Worm (Caenorhabditis elegans) whole organism, L2 larva: Measurements from ENCODE around the gene mrp-7.

Experiments used
- C34F6.9 ChIP-seq: fragments of 150-350 bp; optimal IDR thresholded peaks from 2 replicates; lab custom pipeline; 2014; ENCODE audit warnings: missing biosample characterization, missing genetic modification characterization
- F13H6.1 ChIP-seq: sonication (generic microtip); optimal IDR thresholded peaks from 2 replicates; lab custom pipeline; 2016; ENCODE audit warnings: missing genetic modification characterization, missing compliant biosample characterization
- R02D3.7 ChIP-seq: fragments of 150-350 bp; optimal IDR thresholded peaks from 2 replicates; lab custom pipeline; 2014; ENCODE audit warnings: missing biosample characterization, missing genetic modification characterization
- Y55F3AM.14 ChIP-seq: fragments of 200-800 bp; sonication (Bioruptor generic); optimal IDR thresholded peaks from 2 replicates; lab custom pipeline; 2018; ENCODE audit warnings: mild to moderate bottlenecking, missing genetic modification characterization, missing compliant biosample characterization
- ZK546.5 ChIP-seq: sonication (generic microtip); optimal IDR thresholded peaks from 2 replicates; lab custom pipeline; 2017; ENCODE audit warnings: missing biosample characterization, missing genetic modification characterization
- alr-1 ChIP-seq: fragments of 150-350 bp; optimal IDR thresholded peaks from 2 replicates; lab custom pipeline; 2014; ENCODE audit warnings: missing biosample characterization, missing genetic modification characterization
- aly-2 ChIP-seq: fragments of 150-350 bp; optimal IDR thresholded peaks from 2 replicates; lab custom pipeline; 2014; ENCODE audit warnings: missing biosample characterization, missing genetic modification characterization
- ama-1 ChIP-seq: fragments of 150-350 bp; optimal IDR thresholded peaks from 2 replicates; lab custom pipeline; 2018; ENCODE audit warnings: inconsistent platforms
- blmp-1 ChIP-seq: sonication (generic microtip); optimal IDR thresholded peaks from 2 replicates; lab custom pipeline; 2017; ENCODE audit warnings: missing genetic modification characterization, mild to moderate bottlenecking, missing compliant biosample characterization, antibody characterized with exemption, moderate library complexity; ENCODE audit not compliant: insufficient read depth
- ceh-16 ChIP-seq: fragments of 150-350 bp; optimal IDR thresholded peaks from 2 replicates; lab custom pipeline; 2014; ENCODE audit warnings: missing biosample characterization, missing genetic modification characterization
- ceh-82 ChIP-seq: fragments of 150-350 bp; optimal IDR thresholded peaks from 2 replicates; lab custom pipeline; 2014; ENCODE audit warnings: missing biosample characterization, missing genetic modification characterization
- crh-2 ChIP-seq: sonication (generic microtip); optimal IDR thresholded peaks from 2 replicates; lab custom pipeline; 2017; ENCODE audit warnings: missing biosample characterization, missing genetic modification characterization
- dmd-4 ChIP-seq: sonication (generic microtip); optimal IDR thresholded peaks from 2 replicates; lab custom pipeline; 2017; ENCODE audit warnings: missing biosample characterization, missing genetic modification characterization
- egl-27 ChIP-seq: sonication (generic microtip); optimal IDR thresholded peaks from 3 replicates; lab custom pipeline; 2017; ENCODE audit warnings: missing biosample characterization, missing genetic modification reagents, missing genetic modification characterization
- elt-1 ChIP-seq: fragments of 150-350 bp; optimal IDR thresholded peaks from 2 replicates; lab custom pipeline; 2014; ENCODE audit warnings: missing biosample characterization, missing genetic modification characterization
- elt-3 ChIP-seq: sonication (generic microtip); optimal IDR thresholded peaks from 2 replicates; lab custom pipeline; 2017; ENCODE audit warnings: missing biosample characterization, missing genetic modification characterization
- fos-1 ChIP-seq: fragments of 150-350 bp; optimal IDR thresholded peaks from 2 replicates; lab custom pipeline; 2014; ENCODE audit warnings: missing biosample characterization, missing genetic modification characterization
- gmeb-1 ChIP-seq: fragments of 150-350 bp; optimal IDR thresholded peaks from 2 replicates; lab custom pipeline; 2014; ENCODE audit warnings: missing biosample characterization, missing genetic modification characterization
- lin-11 ChIP-seq: fragments of 150-350 bp; sonication (generic microtip); optimal IDR thresholded peaks from 2 replicates; lab custom pipeline; 2014; ENCODE audit warnings: missing biosample characterization, missing genetic modification characterization, inconsistent platforms, mixed read lengths
- lin-13 ChIP-seq: fragments of 150-350 bp; optimal IDR thresholded peaks from 2 replicates; lab custom pipeline; 2014; ENCODE audit warnings: missing biosample characterization, missing genetic modification reagents, missing genetic modification characterization
- lin-39 ChIP-seq: fragments of 150-350 bp; optimal IDR thresholded peaks from 2 replicates; lab custom pipeline; 2014; ENCODE audit warnings: missing biosample characterization, missing genetic modification reagents, missing genetic modification characterization
- lsy-2 ChIP-seq, 2 experiments: fragments of 150-350 bp in 1 of 2; sonication (generic microtip) in 1 of 2; optimal IDR thresholded peaks; 2 replicates each; lab custom pipeline; 2014 to 2017; ENCODE audit warnings: missing biosample characterization in 2 of 2, missing genetic modification characterization in 2 of 2
- mab-5 ChIP-seq: fragments of 150-350 bp; optimal IDR thresholded peaks from 2 replicates; lab custom pipeline; 2014; ENCODE audit warnings: missing biosample characterization, missing genetic modification characterization
- mbf-1 ChIP-seq: sonication (generic microtip); optimal IDR thresholded peaks from 2 replicates; lab custom pipeline; 2017; ENCODE audit warnings: missing biosample characterization, missing genetic modification characterization
- mdl-1 ChIP-seq, 2 experiments: fragments of 150-350 bp in 1 of 2; sonication (generic microtip) in 1 of 2; optimal IDR thresholded peaks; 2 replicates each; lab custom pipeline; 2017; ENCODE audit warnings: missing biosample characterization in 2 of 2, missing genetic modification characterization in 2 of 2
- nhr-10 ChIP-seq: sonication (generic microtip); optimal IDR thresholded peaks from 2 replicates; lab custom pipeline; 2017; ENCODE audit warnings: missing biosample characterization, missing genetic modification characterization
- nhr-11 ChIP-seq: fragments of 150-350 bp; optimal IDR thresholded peaks from 2 replicates; lab custom pipeline; 2014; ENCODE audit warnings: missing biosample characterization, missing genetic modification characterization
- nhr-12 ChIP-seq: fragments of 150-350 bp; optimal IDR thresholded peaks from 2 replicates; lab custom pipeline; 2014; ENCODE audit warnings: missing biosample characterization, missing genetic modification characterization
- nhr-129 ChIP-seq: fragments of 150-350 bp; optimal IDR thresholded peaks from 2 replicates; lab custom pipeline; 2014; ENCODE audit warnings: missing biosample characterization, missing genetic modification characterization
- nhr-21 ChIP-seq: fragments of 150-350 bp; optimal IDR thresholded peaks from 2 replicates; lab custom pipeline; 2014; ENCODE audit warnings: missing biosample characterization, missing genetic modification characterization
- nhr-23 ChIP-seq: fragments of 150-350 bp; optimal IDR thresholded peaks from 2 replicates; lab custom pipeline; 2014; ENCODE audit warnings: missing biosample characterization, missing genetic modification reagents, missing genetic modification characterization
- nhr-237 ChIP-seq: fragments of 150-350 bp; optimal IDR thresholded peaks from 2 replicates; lab custom pipeline; 2014; ENCODE audit warnings: missing biosample characterization, missing genetic modification characterization
- nhr-25 ChIP-seq: fragments of 150-350 bp; sonication (generic microtip); optimal IDR thresholded peaks from 3 replicates; lab custom pipeline; 2014; ENCODE audit warnings: missing biosample characterization, missing genetic modification characterization
- nhr-6 ChIP-seq: fragments of 150-350 bp; optimal IDR thresholded peaks from 2 replicates; lab custom pipeline; 2014; ENCODE audit warnings: missing biosample characterization, missing genetic modification characterization
- nhr-77 ChIP-seq: fragments of 150-350 bp; optimal IDR thresholded peaks from 2 replicates; lab custom pipeline; 2014; ENCODE audit warnings: missing biosample characterization, missing genetic modification characterization
- peb-1 ChIP-seq: fragments of 150-350 bp; optimal IDR thresholded peaks from 2 replicates; lab custom pipeline; 2014; ENCODE audit warnings: missing biosample characterization, missing genetic modification characterization
- sem-4 ChIP-seq: fragments of 150-350 bp; optimal IDR thresholded peaks from 2 replicates; lab custom pipeline; 2014; ENCODE audit warnings: missing biosample characterization, missing genetic modification reagents, missing genetic modification characterization
- skn-1 ChIP-seq: sonication (generic microtip); optimal IDR thresholded peaks from 2 replicates; lab custom pipeline; 2017; ENCODE audit warnings: missing biosample characterization, missing genetic modification characterization
- sma-3 ChIP-seq: sonication (generic microtip); optimal IDR thresholded peaks from 2 replicates; lab custom pipeline; 2016; ENCODE audit warnings: missing genetic modification reagents, missing genetic modification characterization, missing compliant biosample characterization
- sma-9 ChIP-seq, 2 experiments: fragments of 150-350 bp in 1 of 2; sonication (generic microtip) in 1 of 2; optimal IDR thresholded peaks; 2 replicates each; lab custom pipeline; 2014 to 2016; ENCODE audit warnings: missing genetic modification characterization in 2 of 2, mild to moderate bottlenecking in 1 of 2, missing biosample characterization in 1 of 2, missing compliant biosample characterization in 1 of 2, missing genetic modification reagents in 1 of 2, moderate library complexity in 1 of 2
- snpc-4 ChIP-seq: fragments of 150-350 bp; optimal IDR thresholded peaks from 2 replicates; lab custom pipeline; 2014; ENCODE audit warnings: missing biosample characterization, missing genetic modification characterization
- unc-39 ChIP-seq: fragments of 150-350 bp; optimal IDR thresholded peaks from 2 replicates; lab custom pipeline; 2014; ENCODE audit warnings: missing biosample characterization, missing genetic modification characterization
- unc-55 ChIP-seq: fragments of 150-350 bp; sonication (generic microtip); optimal IDR thresholded peaks from 3 replicates; lab custom pipeline; 2014; ENCODE audit warnings: missing biosample characterization, missing genetic modification reagents, missing genetic modification characterization
- unc-62 ChIP-seq: fragments of 150-350 bp; optimal IDR thresholded peaks from 2 replicates; lab custom pipeline; 2014; ENCODE audit warnings: missing biosample characterization, missing genetic modification reagents, missing genetic modification characterization
- zag-1 ChIP-seq: fragments of 150-350 bp; optimal IDR thresholded peaks from 2 replicates; lab custom pipeline; 2014; ENCODE audit warnings: missing biosample characterization, missing genetic modification characterization
- ztf-1 ChIP-seq: fragments of 200-800 bp; sonication (Bioruptor generic); conservative IDR thresholded peaks from 2 replicates; pipeline ENCODE4 v1.3.6; 2022; ENCODE audit warnings: missing genetic modification characterization, missing compliant biosample characterization
- ztf-11 ChIP-seq: sonication (generic microtip); optimal IDR thresholded peaks from 2 replicates; lab custom pipeline; 2017; ENCODE audit warnings: missing biosample characterization, missing genetic modification characterization
- ztf-4 ChIP-seq: fragments of 150-350 bp; optimal IDR thresholded peaks from 2 replicates; lab custom pipeline; 2014; ENCODE audit warnings: missing biosample characterization, missing genetic modification characterization

The mrp-7 gene

DNA sequence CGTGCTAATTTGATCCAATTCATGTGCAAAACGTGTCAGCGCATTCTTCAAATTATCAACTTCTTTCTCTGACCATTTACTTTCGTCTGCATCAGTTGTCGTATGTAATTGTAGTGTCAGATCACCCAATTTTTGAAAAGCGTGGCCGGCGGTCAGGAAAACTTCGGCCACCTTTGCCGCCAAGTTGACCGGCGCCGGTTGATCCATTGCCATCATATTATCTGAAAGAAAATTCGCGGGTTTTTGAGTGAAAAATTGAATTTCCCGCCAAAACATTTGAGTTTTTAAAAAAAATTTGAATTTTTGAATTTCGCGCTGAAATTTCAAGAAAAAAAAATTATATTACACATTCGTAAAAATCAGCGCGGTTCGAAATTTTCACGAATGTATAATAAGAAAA, 36.8 kb upstream of the mrp-7 start:
- TF ChIP-seq gmeb-1 (tag; lab: Kevin White, UChicago) (no peak), mab-5 (tag; lab: Kevin White, UChicago) (no peak), ztf-4 (tag; lab: Kevin White, UChicago) (no peak), nhr-77 (tag; lab: Kevin White, UChicago) (no peak)

DNA sequence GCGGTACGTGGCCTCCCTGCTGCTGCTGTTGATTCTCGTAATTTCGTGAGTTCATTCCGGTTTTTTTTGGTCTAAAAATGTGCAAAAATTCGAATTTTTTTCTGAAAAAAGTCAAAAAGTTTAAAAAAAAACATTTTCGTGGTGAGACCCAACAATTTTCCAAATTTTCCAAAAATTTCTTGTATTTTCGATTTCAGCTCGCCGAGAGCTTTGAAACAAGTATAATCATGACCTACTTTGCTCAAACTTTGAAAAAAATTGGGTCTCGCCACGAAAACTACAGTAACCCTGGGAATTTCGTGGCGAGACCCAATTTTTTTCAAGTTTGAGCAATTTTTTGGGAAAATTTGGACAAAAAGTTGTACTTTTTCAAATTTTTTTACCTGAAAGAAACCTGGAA, 33.8 kb upstream of the mrp-7 start, which contains the start of gene Y43F8C.6:
Gene Y43F8C.6 (minus strand): TSS at position 101 of the 400 bp plus-strand sequence.
- TF ChIP-seq peb-1 (tag; lab: Kevin White, UChicago) (no peak), nhr-23 (tag; lab: Kevin White, UChicago) (no peak), zag-1 (tag; lab: Kevin White, UChicago) (no peak), unc-39 (tag; lab: Kevin White, UChicago) (no peak), ama-1 (lab: Kevin White, UChicago) (no peak), ceh-82 (tag; lab: Kevin White, UChicago) (no peak), sma-3 (GFP tag; lab: Kevin White, UChicago) (no peak), skn-1 (tag; lab: Kevin White, UChicago) (no peak), elt-1 (tag; lab: Kevin White, UChicago) (no peak), nhr-25 (tag; lab: Kevin White, UChicago) (no peak)

DNA sequence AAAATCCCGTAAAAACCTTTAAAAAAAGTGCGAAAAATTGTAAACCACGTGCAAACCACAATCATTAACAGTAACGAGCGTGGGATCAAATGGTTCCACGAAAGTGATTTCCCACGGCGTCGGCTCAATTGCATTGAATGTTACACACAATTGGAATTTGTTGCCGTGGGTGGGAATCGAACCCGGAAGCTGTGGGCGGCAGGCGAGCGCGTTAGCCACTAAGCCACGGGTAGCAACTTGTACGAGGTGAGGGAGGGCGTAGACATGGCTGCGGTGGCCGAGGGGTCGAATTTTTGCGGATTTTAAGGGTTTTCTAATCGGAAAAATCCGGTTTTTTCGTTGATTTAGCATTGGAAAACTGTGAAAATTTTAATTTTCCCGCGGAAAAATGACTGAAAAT, 31.6 kb upstream of the mrp-7 start:
- TF ChIP-seq elt-1 (tag; lab: Kevin White, UChicago) (no peak), skn-1 (tag; lab: Kevin White, UChicago) (no peak), nhr-12 (tag; lab: Kevin White, UChicago) (no peak), lsy-2 (tag; optimal IDR thresholded peaks at IDR 0.05; lab: Kevin White, UChicago) (peak; percentile 84 to 86), nhr-237 (tag; lab: Kevin White, UChicago) (no peak), crh-2 (tag; lab: Kevin White, UChicago) (peak; percentile 77), F13H6.1 (tag; lab: Kevin White, UChicago) (peak; percentile 82), gmeb-1 (tag; lab: Kevin White, UChicago) (peak; percentile 66), zag-1 (tag; lab: Kevin White, UChicago) (peak; percentile 42), mdl-1 (tag; optimal IDR thresholded peaks at IDR 0.05; lab: Kevin White, UChicago) (peak in 1 of 2 experiments; percentile 53), ztf-11 (tag; lab: Kevin White, UChicago) (no peak), nhr-23 (tag; lab: Kevin White, UChicago) (no peak), nhr-25 (tag; lab: Kevin White, UChicago) (peak; percentile 17), ama-1 (lab: Kevin White, UChicago) (no peak), lin-39 (tag; lab: Kevin White, UChicago) (no peak), ztf-4 (tag; lab: Kevin White, UChicago) (peak; percentile 10), sem-4 (tag; lab: Kevin White, UChicago) (peak; percentile 11), elt-3 (tag; lab: Kevin White, UChicago) (no peak), nhr-129 (tag; lab: Kevin White, UChicago) (peak; percentile 58), nhr-77 (tag; lab: Kevin White, UChicago) (no peak), fos-1 (tag; lab: Kevin White, UChicago) (peak; percentile 79), lin-13 (GFP tag; lab: Kevin White, UChicago) (peak; percentile 84), unc-55 (peak; percentile 82), mab-5 (tag; lab: Kevin White, UChicago) (peak; percentile 45), nhr-6 (peak; percentile 15), peb-1 (tag; lab: Kevin White, UChicago) (no peak), ceh-82 (tag; lab: Kevin White, UChicago) (no peak), dmd-4 (no peak), aly-2 (no peak), sma-9 (GFP tag; optimal IDR thresholded peaks at IDR 0.05; lab: Kevin White, UChicago) (no peak), sma-9 (tag; optimal IDR thresholded peaks at IDR 0.05; lab: Kevin White, UChicago) (no peak), Y55F3AM.14 (GFP tag; lab: Kevin White, UChicago) (peak; percentile 85), egl-27 (tag; lab: Kevin White, UChicago) (peak; percentile 57), snpc-4 (tag; lab: Kevin White, UChicago) (peak; percentile 27), unc-39 (tag; lab: Kevin White, UChicago) (no peak), blmp-1 (tag; lab: Kevin White, UChicago) (no peak), ZK546.5 (tag; lab: Kevin White, UChicago) (no peak), C34F6.9 (tag; lab: Kevin White, UChicago) (peak; percentile 65), unc-62 (GFP tag; lab: Kevin White, UChicago) (no peak), nhr-21 (tag; lab: Kevin White, UChicago) (peak; percentile 82), R02D3.7 (tag; lab: Kevin White, UChicago) (no peak), mbf-1 (tag; lab: Kevin White, UChicago) (no peak), nhr-11 (tag; lab: Kevin White, UChicago) (peak; percentile 59), lin-11 (tag; lab: Kevin White, UChicago) (peak; percentile 64), alr-1 (no peak), ceh-16 (peak; percentile 14), nhr-10 (tag; lab: Kevin White, UChicago) (peak; percentile 37), ztf-1 (GFP tag; lab: Robert Waterston, UW) (no peak), sma-3 (GFP tag; lab: Kevin White, UChicago) (peak; percentile 84)
